Worm (Caenorhabditis elegans): ENCODE results near the gene srt-50.

The srt-50 gene

DNA sequence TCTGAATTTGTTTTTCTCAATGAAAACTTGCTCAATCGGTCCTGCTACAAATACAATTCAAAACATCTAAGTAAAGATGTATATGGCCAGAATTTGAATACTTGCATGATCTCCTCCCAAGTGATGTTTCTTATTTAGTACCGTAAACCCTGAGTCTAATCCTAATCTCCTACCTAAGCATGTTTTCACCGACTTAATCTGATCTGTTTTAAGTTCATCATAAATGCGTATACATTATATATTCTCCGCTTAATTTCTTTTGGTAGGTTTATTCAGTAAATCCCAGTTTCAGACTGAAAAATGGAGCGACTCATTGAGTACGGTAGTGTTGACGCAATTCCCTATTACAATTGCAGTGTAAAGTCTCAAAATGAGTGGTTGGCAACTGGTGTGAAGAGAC is at the start of gene srt-50:
srt-50 (plus strand) TSS at position 301 of the 400 bp plus-strand sequence.
- TF ChIP-seq ztf-23 (GFP tag; IDR thresholded peaks at IDR 0.05) (no peak), tab-1 (GFP tag; IDR thresholded peaks at IDR 0.05) (no peak)

DNA sequence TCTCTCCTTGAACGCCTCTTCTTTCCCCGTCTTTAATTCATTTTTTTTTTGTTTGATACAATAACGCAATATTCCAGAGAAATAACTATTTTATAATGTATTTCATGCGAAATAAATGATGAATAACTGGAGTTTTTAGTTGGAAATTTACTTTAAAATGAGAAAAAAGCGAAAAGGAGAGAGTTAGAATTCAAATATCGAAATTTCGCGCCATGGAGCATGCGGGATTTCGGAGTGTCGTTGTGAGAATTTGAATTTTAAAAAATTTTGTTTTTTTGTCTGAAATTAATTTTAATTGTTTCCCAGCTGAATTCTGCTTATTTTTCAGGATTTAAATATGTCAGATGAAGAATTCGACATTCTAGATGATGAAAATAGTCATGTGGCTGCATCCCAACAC is 49.1 kb upstream of the srt-50 start, which contains the start of gene fcd-2:
fcd-2 (plus strand) TSS at position 327 of the 400 bp plus-strand sequence.
- TF ChIP-seq cog-1 (tag; optimal IDR thresholded peaks at IDR 0.05) (no peak), ztf-23 (GFP tag; IDR thresholded peaks at IDR 0.05) (peak; percentile 12; the same call in 1 of the 2 replicates), klf-2 (GFP tag; conservative IDR thresholded peaks at IDR 0.05) (no peak)

DNA sequence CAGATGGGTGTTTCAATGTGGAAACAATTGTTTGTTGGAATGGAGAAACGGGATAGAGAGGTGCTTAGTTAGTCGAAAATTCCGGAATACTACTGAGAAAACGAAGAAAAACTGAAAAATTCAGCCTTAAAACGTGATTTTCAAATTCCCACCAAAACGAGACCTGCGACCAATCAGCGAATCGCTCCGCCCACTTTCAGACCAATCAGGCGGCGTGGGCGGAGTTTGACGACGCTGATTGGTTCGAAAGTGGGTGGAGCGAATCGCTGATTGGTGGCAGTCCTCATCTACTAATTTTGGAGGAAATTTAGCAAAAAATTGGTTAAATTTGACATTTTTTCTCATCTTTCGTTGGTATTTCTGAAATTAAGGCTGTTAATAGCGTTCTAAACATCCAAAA is 47.2 kb upstream of the srt-50 start:
- TF ChIP-seq ref-1 (GFP tag; conservative IDR thresholded peaks at IDR 0.05) (no peak), T22C8.4 (GFP tag; IDR thresholded peaks at IDR 0.05) (no peak), klf-2 (GFP tag; conservative IDR thresholded peaks at IDR 0.05) (no peak), ztf-23 (GFP tag; IDR thresholded peaks at IDR 0.05) (no peak), cog-1 (tag; optimal IDR thresholded peaks at IDR 0.05) (no peak), med-1 (GFP tag; optimal IDR thresholded peaks at IDR 0.05; ENCODE audit: insufficient read depth) (no peak), ztf-29 (GFP tag; IDR thresholded peaks at IDR 0.05) (no peak)

ce11 chrIV:15027884-15028283 is 46.6 kb upstream of the srt-50 start:
- no peak for TF ChIP-seq med-1 (GFP tag; optimal IDR thresholded peaks at IDR 0.05; ENCODE audit: insufficient read depth)
- no peak for TF ChIP-seq tab-1 (GFP tag; IDR thresholded peaks at IDR 0.05)
- no peak for TF ChIP-seq klf-2 (GFP tag; conservative IDR thresholded peaks at IDR 0.05)
- TF ChIP-seq ref-1 (GFP tag; conservative IDR thresholded peaks at IDR 0.05): no peak
- no peak for TF ChIP-seq T22C8.4 (GFP tag; IDR thresholded peaks at IDR 0.05)
- TF ChIP-seq cog-1 (tag; optimal IDR thresholded peaks at IDR 0.05): no peak

- TF ChIP-seq klf-2 (GFP tag; conservative IDR thresholded peaks at IDR 0.05) (no peak), med-1 (GFP tag; optimal IDR thresholded peaks at IDR 0.05; ENCODE audit: insufficient read depth) (no peak), ref-1 (GFP tag; conservative IDR thresholded peaks at IDR 0.05) (no peak), tab-1 (GFP tag; IDR thresholded peaks at IDR 0.05) (no peak), cog-1 (tag; optimal IDR thresholded peaks at IDR 0.05) (no peak), flt-1 (GFP tag; IDR thresholded peaks at IDR 0.05) (no peak), ztf-29 (GFP tag; IDR thresholded peaks at IDR 0.05) (no peak), ztf-23 (GFP tag; IDR thresholded peaks at IDR 0.05) (no peak), T22C8.4 (GFP tag; IDR thresholded peaks at IDR 0.05) (no peak)
Observed at ce11 chrIV:15028386-15028785, 46.1 kb upstream of the srt-50 start.

ce11 chrIV:15028891-15029290 is 45.6 kb upstream of the srt-50 start, which contains the start of gene Y41E3.8:
Y41E3.8 (minus strand) TSS chrIV:15028978.
- TF ChIP-seq ztf-23 (GFP tag; IDR thresholded peaks at IDR 0.05): no peak
- TF ChIP-seq cog-1 (tag; optimal IDR thresholded peaks at IDR 0.05): no peak
- no peak for TF ChIP-seq med-1 (GFP tag; optimal IDR thresholded peaks at IDR 0.05; ENCODE audit: insufficient read depth)
- TF ChIP-seq ref-1 (GFP tag; conservative IDR thresholded peaks at IDR 0.05): no peak
- TF ChIP-seq ztf-29 (GFP tag; IDR thresholded peaks at IDR 0.05): no peak
- no peak for TF ChIP-seq klf-2 (GFP tag; conservative IDR thresholded peaks at IDR 0.05)
- TF ChIP-seq T22C8.4 (GFP tag; IDR thresholded peaks at IDR 0.05): no peak
- TF ChIP-seq flt-1 (GFP tag; IDR thresholded peaks at IDR 0.05): no peak
- no peak for TF ChIP-seq tab-1 (GFP tag; IDR thresholded peaks at IDR 0.05)

DNA sequence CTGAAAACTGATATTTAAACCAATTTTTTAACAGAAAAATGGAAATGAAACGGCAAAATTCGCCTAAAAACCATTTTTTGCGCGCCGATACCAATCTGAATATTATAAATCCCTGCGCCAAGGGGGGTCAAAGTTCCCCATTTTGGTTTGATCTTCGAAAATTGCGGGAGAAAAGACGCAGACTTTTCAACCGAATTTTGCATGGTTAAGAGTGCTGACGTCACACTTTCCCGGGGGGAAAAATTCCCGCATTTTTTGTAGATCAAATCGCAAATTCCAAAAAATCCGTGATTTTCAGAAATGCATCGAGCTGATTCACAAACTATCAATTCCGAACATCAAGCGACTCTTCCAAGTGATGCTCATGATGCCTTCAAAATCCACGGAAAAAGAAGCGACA is 44.9 kb upstream of the srt-50 start:
- TF ChIP-seq ref-1 (GFP tag; conservative IDR thresholded peaks at IDR 0.05) (no peak), T22C8.4 (GFP tag; IDR thresholded peaks at IDR 0.05) (no peak), tab-1 (GFP tag; IDR thresholded peaks at IDR 0.05) (no peak), ztf-29 (GFP tag; IDR thresholded peaks at IDR 0.05) (no peak), med-1 (GFP tag; optimal IDR thresholded peaks at IDR 0.05; ENCODE audit: insufficient read depth) (no peak), cog-1 (tag; optimal IDR thresholded peaks at IDR 0.05) (no peak), flt-1 (GFP tag; IDR thresholded peaks at IDR 0.05) (no peak), ztf-23 (GFP tag; IDR thresholded peaks at IDR 0.05) (no peak), klf-2 (GFP tag; conservative IDR thresholded peaks at IDR 0.05) (no peak)

DNA sequence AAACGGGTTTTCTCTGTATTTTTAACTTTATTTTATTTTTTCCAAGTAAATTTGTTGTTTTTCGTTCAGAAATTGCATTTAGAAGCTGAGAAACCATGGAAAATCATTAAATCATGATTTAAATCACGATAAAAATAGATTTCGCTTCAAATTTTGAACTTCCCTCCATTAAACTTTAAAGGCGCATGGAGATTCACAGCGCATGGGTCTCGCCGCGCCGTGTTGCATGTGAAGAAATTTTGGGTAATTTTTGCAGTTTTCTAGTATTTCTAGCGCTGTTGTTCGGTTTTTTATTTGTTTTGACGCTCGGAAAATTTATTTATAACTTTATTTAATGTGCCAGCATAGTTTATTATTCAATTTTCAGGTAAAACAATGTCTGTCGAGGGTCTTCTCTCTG is 37.5 kb upstream of the srt-50 start, which contains the start of gene eef-1B.2:
eef-1B.2 (plus strand) TSS at position 358 of the 400 bp plus-strand sequence.
- TF ChIP-seq T22C8.4 (GFP tag; IDR thresholded peaks at IDR 0.05) (no peak), cog-1 (tag; optimal IDR thresholded peaks at IDR 0.05) (no peak), tab-1 (GFP tag; IDR thresholded peaks at IDR 0.05) (no peak), ztf-29 (GFP tag; IDR thresholded peaks at IDR 0.05) (no peak), klf-2 (GFP tag; conservative IDR thresholded peaks at IDR 0.05) (no peak), med-1 (GFP tag; optimal IDR thresholded peaks at IDR 0.05; ENCODE audit: insufficient read depth) (no peak), flt-1 (GFP tag; IDR thresholded peaks at IDR 0.05) (no peak), ztf-23 (GFP tag; IDR thresholded peaks at IDR 0.05) (no peak), ref-1 (GFP tag; conservative IDR thresholded peaks at IDR 0.05) (no peak)

- TF ChIP-seq flt-1 (GFP tag; IDR thresholded peaks at IDR 0.05) (no peak), T22C8.4 (GFP tag; IDR thresholded peaks at IDR 0.05) (no peak), klf-2 (GFP tag; conservative IDR thresholded peaks at IDR 0.05) (no peak), tab-1 (GFP tag; IDR thresholded peaks at IDR 0.05) (no peak), ztf-29 (GFP tag; IDR thresholded peaks at IDR 0.05) (no peak), med-1 (GFP tag; optimal IDR thresholded peaks at IDR 0.05; ENCODE audit: insufficient read depth) (no peak), ref-1 (GFP tag; conservative IDR thresholded peaks at IDR 0.05) (no peak), cog-1 (tag; optimal IDR thresholded peaks at IDR 0.05) (no peak), ztf-23 (GFP tag; IDR thresholded peaks at IDR 0.05) (no peak)
Observed at ce11 chrIV:15037492-15037891, 37.0 kb upstream of the srt-50 start.

DNA sequence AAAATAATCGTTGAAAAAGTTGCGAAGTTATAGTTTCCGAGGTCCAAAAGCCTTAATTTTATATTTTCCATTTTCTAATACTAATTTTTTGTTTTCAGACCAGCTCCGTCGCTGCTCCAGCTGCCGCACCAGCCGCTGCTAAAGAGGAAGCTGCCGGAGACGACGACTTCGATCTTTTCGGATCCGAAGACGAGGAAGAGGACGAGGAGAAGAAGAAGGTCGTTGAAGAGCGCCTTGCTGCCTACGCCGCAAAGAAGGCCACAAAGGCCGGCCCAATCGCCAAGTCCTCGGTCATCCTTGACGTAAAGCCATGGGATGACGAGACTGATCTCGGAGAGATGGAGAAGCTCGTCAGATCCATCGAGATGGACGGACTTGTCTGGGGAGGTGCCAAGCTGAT is 35.7 kb upstream of the srt-50 start:
- TF ChIP-seq tab-1 (GFP tag; IDR thresholded peaks at IDR 0.05): peak; percentile 25; the same call in 1 of the 2 replicates
- no peak for TF ChIP-seq T22C8.4 (GFP tag; IDR thresholded peaks at IDR 0.05)
- no peak for TF ChIP-seq med-1 (GFP tag; optimal IDR thresholded peaks at IDR 0.05; ENCODE audit: insufficient read depth)

DNA sequence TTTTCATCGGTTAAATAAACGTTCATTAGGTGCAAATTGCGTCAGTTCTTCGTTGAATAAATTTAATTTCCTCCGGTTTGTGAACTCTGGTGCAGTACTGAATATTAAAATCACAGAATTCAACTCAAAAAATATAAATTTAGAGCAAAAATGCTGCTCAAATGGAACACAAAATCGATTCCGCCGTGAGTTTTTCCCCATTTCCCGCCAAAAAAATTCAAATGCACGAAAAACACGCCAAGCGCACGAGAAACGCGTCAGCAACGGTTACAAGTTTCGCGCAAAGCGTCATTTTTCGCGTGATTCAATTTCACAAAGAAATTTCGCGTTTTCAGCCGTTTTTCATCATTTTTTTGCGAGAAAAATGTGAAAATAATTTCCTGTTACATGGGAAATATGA is 35.0 kb upstream of the srt-50 start, which contains the start of gene hrpu-1:
hrpu-1 (plus strand) TSS at position 140 of the 400 bp plus-strand sequence.
- peak; percentile 27 for TF ChIP-seq cog-1 (tag; optimal IDR thresholded peaks at IDR 0.05)
- no peak for TF ChIP-seq ztf-23 (GFP tag; IDR thresholded peaks at IDR 0.05)

Data from whole organism, midembryonic.